Worm (Caenorhabditis elegans): ENCODE data around the gene F28A10.1.

F28A10.1 gene

ce11 chrII:868240-868864 is 42.7 kb downstream of the F28A10.1 start, which contains the start of gene fbxc-51:
Gene fbxc-51, plus strand, starts transcription at chrII:868814.
- TF ChIP-seq lin-32 (GFP tag; optimal IDR thresholded peaks at IDR 0.05) (peak; percentile 18), cnd-1 (tag; optimal IDR thresholded peaks at IDR 0.05) (peak; percentile 94), ces-1 (GFP tag; optimal IDR thresholded peaks at IDR 0.05) (no peak), nhr-2 (tag; optimal IDR thresholded peaks at IDR 0.05) (peak; percentile 71), sem-2 (GFP tag; optimal IDR thresholded peaks at IDR 0.05) (no peak), bed-3 (GFP tag; optimal IDR thresholded peaks at IDR 0.05) (no peak)

ce11 chrII:869316-869715 is 43.7 kb downstream of the F28A10.1 start:
- no peak for TF ChIP-seq lin-32 (GFP tag; optimal IDR thresholded peaks at IDR 0.05)
- TF ChIP-seq ceh-39 (tag; optimal IDR thresholded peaks at IDR 0.05): no peak
- no peak for TF ChIP-seq lin-13 (tag; optimal IDR thresholded peaks at IDR 0.05)
- no peak for TF ChIP-seq lsy-2 (tag; optimal IDR thresholded peaks at IDR 0.05)
- TF ChIP-seq ztf-11 (tag; optimal IDR thresholded peaks at IDR 0.05): no peak
- no peak for TF ChIP-seq bed-3 (GFP tag; optimal IDR thresholded peaks at IDR 0.05)
- no peak for TF ChIP-seq nhr-237 (tag; optimal IDR thresholded peaks at IDR 0.05)
- no peak for TF ChIP-seq ham-2 (GFP tag; optimal IDR thresholded peaks at IDR 0.05)
- no peak for TF ChIP-seq unc-62 (GFP tag; optimal IDR thresholded peaks at IDR 0.05)
- TF ChIP-seq ceh-43 (GFP tag; optimal IDR thresholded peaks at IDR 0.05): no peak
- TF ChIP-seq cnd-1 (tag; optimal IDR thresholded peaks at IDR 0.05): no peak
- TF ChIP-seq M03D4.4 (tag; optimal IDR thresholded peaks at IDR 0.05): no peak
- TF ChIP-seq zip-8 (tag; optimal IDR thresholded peaks at IDR 0.05): no peak
- TF ChIP-seq hlh-1 (tag; optimal IDR thresholded peaks at IDR 0.05): no peak
- no peak for TF ChIP-seq drap-1 (GFP tag; optimal IDR thresholded peaks at IDR 0.05)
- TF ChIP-seq snpc-4 (tag; optimal IDR thresholded peaks at IDR 0.05): no peak
- no peak for TF ChIP-seq pha-4 (tag; optimal IDR thresholded peaks at IDR 0.05)
- no peak for TF ChIP-seq nhr-28 (tag; optimal IDR thresholded peaks at IDR 0.05)
- TF ChIP-seq mep-1 (tag; optimal IDR thresholded peaks at IDR 0.05): no peak

DNA sequence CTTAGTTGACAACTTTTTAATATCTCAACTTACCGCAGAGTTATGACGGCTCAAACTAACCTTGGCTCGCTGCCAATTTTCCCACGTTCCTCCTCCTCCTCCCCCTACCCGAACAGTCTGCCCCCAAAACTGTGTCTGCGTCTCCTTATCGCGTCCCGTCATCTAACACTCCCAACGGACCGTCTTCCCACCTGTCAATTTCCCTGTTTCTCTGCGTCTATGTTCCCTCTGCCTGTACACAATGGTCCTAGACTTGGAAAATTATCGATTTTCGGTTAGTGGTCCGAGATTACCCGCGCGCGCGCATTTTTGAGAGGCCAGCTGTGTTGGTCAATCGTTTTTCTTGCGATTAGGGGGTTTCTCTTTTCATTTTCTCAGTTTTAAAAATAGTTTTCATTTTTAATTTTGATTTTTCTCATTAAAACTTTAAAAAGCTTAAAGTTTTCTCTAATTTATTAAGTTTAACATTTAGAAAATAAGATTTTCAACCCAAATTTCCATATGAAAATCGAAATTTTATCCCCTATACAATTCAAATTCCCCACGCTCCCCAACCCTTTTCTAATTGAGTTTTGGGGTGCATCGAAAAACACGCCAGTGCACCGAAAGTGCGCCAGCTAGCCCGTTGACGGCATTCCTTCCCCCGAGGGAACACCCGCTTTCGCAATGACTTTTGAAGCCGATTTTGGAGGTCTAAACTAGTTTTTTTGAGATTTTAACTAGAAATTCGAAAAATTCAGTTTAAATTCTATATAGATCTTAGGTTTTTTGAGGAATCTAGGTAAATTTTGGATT is 47.6 kb downstream of the F28A10.1 start, which contains the start of gene alg-2:
Gene alg-2, plus strand, starts transcription at position 220 of the 795 bp plus-strand sequence.
- TF ChIP-seq sptf-1 (tag; optimal IDR thresholded peaks at IDR 0.05): peak; percentile 56
- peak; percentile 96 for TF ChIP-seq ceh-39 (tag; optimal IDR thresholded peaks at IDR 0.05)
- TF ChIP-seq ham-2 (GFP tag; optimal IDR thresholded peaks at IDR 0.05): peak; percentile 63
- peak; percentile 27 for TF ChIP-seq mls-2 (tag; optimal IDR thresholded peaks at IDR 0.05)
- no peak for TF ChIP-seq pha-4 (tag; optimal IDR thresholded peaks at IDR 0.05)
- TF ChIP-seq ztf-11 (tag; optimal IDR thresholded peaks at IDR 0.05): no peak
- peak; percentile 92 for TF ChIP-seq lin-32 (GFP tag; optimal IDR thresholded peaks at IDR 0.05)
- TF ChIP-seq nhr-28 (tag; optimal IDR thresholded peaks at IDR 0.05): no peak
- peak; percentile 19 for TF ChIP-seq lin-13 (tag; optimal IDR thresholded peaks at IDR 0.05)
- no peak for TF ChIP-seq ceh-83 (GFP tag; optimal IDR thresholded peaks at IDR 0.05)
- TF ChIP-seq unc-120 (tag; optimal IDR thresholded peaks at IDR 0.05; ENCODE audit: poor library complexity, severe bottlenecking): peak; percentile 28
- TF ChIP-seq ceh-43 (GFP tag; optimal IDR thresholded peaks at IDR 0.05): peak; percentile 43
- TF ChIP-seq hlh-1 (tag; optimal IDR thresholded peaks at IDR 0.05): peak; percentile 32
- TF ChIP-seq nhr-237 (tag; optimal IDR thresholded peaks at IDR 0.05): no peak
- TF ChIP-seq sem-2 (GFP tag; optimal IDR thresholded peaks at IDR 0.05): no peak
- TF ChIP-seq elt-1 (tag; optimal IDR thresholded peaks at IDR 0.05; ENCODE audit: borderline replicate concordance, insufficient read depth): peak; percentile 93
- no peak for TF ChIP-seq bed-3 (GFP tag; optimal IDR thresholded peaks at IDR 0.05)
- TF ChIP-seq cnd-1 (tag; optimal IDR thresholded peaks at IDR 0.05): peak; percentile 76
- TF ChIP-seq ces-1 (GFP tag; optimal IDR thresholded peaks at IDR 0.05): peak; percentile 75
- peak; percentile 71 for TF ChIP-seq nhr-2 (tag; optimal IDR thresholded peaks at IDR 0.05)
- peak; percentile 48 for TF ChIP-seq unc-62 (GFP tag; optimal IDR thresholded peaks at IDR 0.05)
- TF ChIP-seq zip-8 (tag; optimal IDR thresholded peaks at IDR 0.05): no peak

ce11 chrII:875739-876138 is 50.1 kb downstream of the F28A10.1 start:
- TF ChIP-seq elt-1 (tag; optimal IDR thresholded peaks at IDR 0.05; ENCODE audit: borderline replicate concordance, insufficient read depth) (no peak), nhr-12 (tag; optimal IDR thresholded peaks at IDR 0.05) (no peak), mls-2 (tag; optimal IDR thresholded peaks at IDR 0.05) (no peak), lsy-2 (tag; optimal IDR thresholded peaks at IDR 0.05) (no peak)
